Fruit fly (Drosophila melanogaster): ENCODE results near the gene Wdr37.
A peak's percentile ranks its signal among the peaks of the same experiment; 100 is the strongest.

Wdr37 gene

DNA sequence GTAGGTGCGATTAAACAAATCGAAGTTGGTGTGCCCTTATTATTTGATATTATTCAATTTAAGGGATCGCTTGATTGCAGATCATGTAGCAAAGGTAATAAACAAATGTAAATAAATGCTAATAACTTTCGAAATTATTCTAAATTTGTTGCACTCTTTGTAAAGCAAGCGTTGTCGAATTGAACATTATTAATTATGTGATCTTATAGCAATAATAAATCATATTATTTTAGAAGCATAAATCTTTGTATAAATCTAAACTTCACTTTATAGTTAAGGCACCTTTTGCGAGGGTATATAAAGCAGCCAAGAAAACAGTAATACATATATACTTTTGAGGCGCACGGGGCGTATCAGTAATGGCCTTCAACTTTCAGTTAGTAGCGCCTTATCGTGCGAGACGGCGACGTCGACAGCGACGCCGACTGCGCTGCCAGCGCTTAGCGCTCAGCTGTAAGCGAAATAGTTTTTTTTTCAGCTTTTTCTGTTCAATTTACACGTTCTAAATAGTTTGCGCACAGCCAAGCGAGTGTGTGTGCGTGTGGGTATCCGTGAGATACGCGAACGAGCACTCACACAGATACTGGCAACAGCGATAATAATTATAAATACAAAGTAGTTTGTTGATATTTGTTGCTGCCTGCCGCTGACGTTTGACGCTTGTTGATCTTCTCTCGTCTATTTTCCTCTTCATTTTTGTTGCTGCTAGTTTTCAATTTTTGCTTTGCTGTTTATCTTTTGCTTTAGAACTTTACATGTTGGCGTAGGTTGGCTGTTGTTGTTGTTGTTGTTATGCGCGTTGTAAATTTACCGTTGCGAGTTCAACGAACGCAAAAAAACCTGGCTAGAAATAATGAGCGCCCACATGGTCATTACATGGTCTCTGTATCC, 36.6 kb upstream of the Wdr37 start (continued):
- TF ChIP-seq inv (GFP tag; IDR thresholded peaks at IDR 0.05; ENCODE audit: partially characterized antibody) (no peak), Pdp1 (GFP tag; optimal IDR thresholded peaks at IDR 0.05) (peak in 1 of 2 experiments; percentile 57), Optix (GFP tag; IDR thresholded peaks at IDR 0.05) (peak; percentile 42; the same call in 1 of the 3 replicates), CG3407 (GFP tag; optimal IDR thresholded peaks at IDR 0.05) (peak; percentile 74), CG17359 (tag; optimal IDR thresholded peaks at IDR 0.05) (peak; percentile 48), CG10654 (GFP tag; optimal IDR thresholded peaks at IDR 0.05) (peak; percentile 35), CG15269 (tag; optimal IDR thresholded peaks at IDR 0.05) (peak; percentile 73), Usf (GFP tag; optimal IDR thresholded peaks at IDR 0.05) (peak; percentile 40), sqz (GFP tag; optimal IDR thresholded peaks at IDR 0.05) (peak; percentile 21), CoRest (tag; optimal IDR thresholded peaks at IDR 0.05) (peak; percentile 78), fd64A (GFP tag; optimal IDR thresholded peaks at IDR 0.05) (peak; percentile 78), pzg (GFP tag; optimal IDR thresholded peaks at IDR 0.05) (no peak), CG1603 (tag; optimal IDR thresholded peaks at IDR 0.05) (peak; percentile 34), bsh (GFP tag; optimal IDR thresholded peaks at IDR 0.05) (peak in 1 of 2 experiments; percentile 62), CG1647 (GFP tag; optimal IDR thresholded peaks at IDR 0.05) (peak; percentile 34), lab (GFP tag; optimal IDR thresholded peaks at IDR 0.05) (peak; percentile 74), mld (GFP tag; IDR thresholded peaks at IDR 0.05; ENCODE audit: partially characterized antibody) (no peak), lmd (GFP tag; IDR thresholded peaks at IDR 0.05) (no peak; the same call in 1 of the 2 replicates)

DNA sequence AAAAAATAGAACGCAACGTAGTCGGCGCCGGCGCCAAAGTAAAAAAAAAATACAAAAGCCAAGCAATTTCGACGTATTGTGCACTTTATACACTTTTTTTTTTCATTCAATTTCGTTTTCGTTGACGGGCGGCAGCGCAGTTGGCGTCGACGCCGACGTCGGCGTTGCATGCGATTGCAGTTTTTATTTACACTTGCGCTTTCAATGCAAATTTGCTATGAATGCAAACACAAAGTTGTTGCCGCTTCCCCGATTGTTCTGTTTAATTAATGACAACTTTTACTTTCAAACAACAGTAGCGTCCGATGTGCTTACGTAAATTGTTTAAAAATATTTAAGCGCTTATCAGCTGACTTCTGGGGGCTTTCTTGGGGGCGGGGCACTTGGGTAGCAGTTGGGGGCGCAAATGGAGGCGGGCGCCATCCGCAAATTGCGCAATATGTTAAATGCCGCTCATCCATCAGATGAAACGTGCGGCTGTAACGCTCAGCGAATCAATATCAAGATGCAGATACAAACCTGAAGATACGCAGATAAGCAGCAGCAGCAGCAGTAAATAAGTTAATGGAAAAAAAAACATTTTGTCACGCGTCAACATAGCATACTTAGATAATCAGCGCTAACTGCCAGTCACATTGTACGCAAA, 35.8 kb upstream of the Wdr37 start:
- TF ChIP-seq Dll (GFP tag; IDR thresholded peaks at IDR 0.05; ENCODE audit: partially characterized antibody) (no peak), zf30C (GFP tag; optimal IDR thresholded peaks at IDR 0.05) (no peak), chinmo (GFP tag; IDR thresholded peaks at IDR 0.05; ENCODE audit: partially characterized antibody) (0 out of 4 replicates have a peak, but pooled peaks have one; percentile 54), sc (optimal IDR thresholded peaks at IDR 0.05) (no peak), sc (GFP tag; optimal IDR thresholded peaks at IDR 0.05) (peak; percentile 36), CG1603 (tag; optimal IDR thresholded peaks at IDR 0.05) (peak; percentile 40), BEAF-32 (GFP tag; optimal IDR thresholded peaks at IDR 0.05) (no peak), Scr (GFP tag; IDR thresholded peaks at IDR 0.05; ENCODE audit: partially characterized antibody) (no peak), CG3163 (GFP tag; optimal IDR thresholded peaks at IDR 0.05) (no peak), fd64A (GFP tag; optimal IDR thresholded peaks at IDR 0.05) (peak; percentile 1), zfh1 (GFP tag; IDR thresholded peaks at IDR 0.05) (peak; percentile 17; the same call in 1 of the 3 replicates), CG5180 (GFP tag; optimal IDR thresholded peaks at IDR 0.05) (no peak), Pdp1 (GFP tag; optimal IDR thresholded peaks at IDR 0.05) (peak in 1 of 2 experiments; percentile 70), CG31365 (tag; optimal IDR thresholded peaks at IDR 0.05) (no peak), bsh (GFP tag; optimal IDR thresholded peaks at IDR 0.05) (peak in 1 of 2 experiments; percentile 57), Antp (GFP tag; optimal IDR thresholded peaks at IDR 0.05) (no peak), Asciz (GFP tag; optimal IDR thresholded peaks at IDR 0.05) (peak; percentile 47), CG15073 (GFP tag; optimal IDR thresholded peaks at IDR 0.05) (no peak), exex (tag; optimal IDR thresholded peaks at IDR 0.05) (peak; percentile 55), Sin3A (optimal IDR thresholded peaks at IDR 0.05) (no peak), Sox102F (GFP tag; optimal IDR thresholded peaks at IDR 0.05) (peak; percentile 41), CG2199 (GFP tag; IDR thresholded peaks at IDR 0.05) (no peak), CG1602 (GFP tag; optimal IDR thresholded peaks at IDR 0.05) (no peak), ci (GFP tag; IDR thresholded peaks at IDR 0.05) (no peak), CG6689 (GFP tag; IDR thresholded peaks at IDR 0.05) (no peak), CG3407 (GFP tag; optimal IDR thresholded peaks at IDR 0.05) (peak; percentile 40), fd96Cb (tag; optimal IDR thresholded peaks at IDR 0.05) (peak; percentile 8), CG30403 (GFP tag; optimal IDR thresholded peaks at IDR 0.05) (no peak), CG2875 (GFP tag; optimal IDR thresholded peaks at IDR 0.05) (peak; percentile 37), ATbp (GFP tag; optimal IDR thresholded peaks at IDR 0.05) (peak; percentile 43), CG42726 (GFP tag; IDR thresholded peaks at IDR 0.05; ENCODE audit: partially characterized antibody) (no peak), luna (GFP tag; optimal IDR thresholded peaks at IDR 0.05) (no peak)
